Worm (Caenorhabditis elegans) whole organism, midembryonic: ENCODE measurements around the gene atgp-2.

Experiments
- T22C8.4 ChIP-seq: fragments of 200-800 bp; sonication (Bioruptor generic); IDR thresholded peaks from 2 replicates; pipeline ENCODE4 v1.3.6; 2022; ENCODE audit warnings: missing genetic modification characterization, missing compliant biosample characterization
- cog-1 ChIP-seq: sonication (generic microtip); optimal IDR thresholded peaks from 2 replicates; lab custom pipeline; 2016; ENCODE audit warnings: missing genetic modification characterization, missing compliant biosample characterization
- flt-1 ChIP-seq: fragments of 200-800 bp; sonication (Bioruptor generic); IDR thresholded peaks from 2 replicates; pipeline ENCODE4 v1.3.6; 2022; ENCODE audit warnings: missing genetic modification characterization, missing compliant biosample characterization
- klf-2 ChIP-seq: fragments of 200-800 bp; sonication (Bioruptor generic); conservative IDR thresholded peaks from 2 replicates; pipeline ENCODE4 v1.3.6; 2022; ENCODE audit warnings: missing genetic modification reagents, missing genetic modification characterization, missing compliant biosample characterization
- med-1 ChIP-seq: sonication (generic microtip); optimal IDR thresholded peaks from 2 replicates; lab custom pipeline; 2017; ENCODE audit warnings: missing genetic modification characterization, mild to moderate bottlenecking, missing compliant biosample characterization, antibody characterized with exemption, missing genetic modification reagents; ENCODE audit not compliant: insufficient read depth
- ref-1 ChIP-seq: fragments of 200-800 bp; sonication (Bioruptor generic); conservative IDR thresholded peaks from 2 replicates; pipeline ENCODE4 v1.3.6; 2022; ENCODE audit warnings: missing genetic modification reagents, missing genetic modification characterization, missing compliant biosample characterization
- tab-1 ChIP-seq: fragments of 200-800 bp; sonication (Bioruptor generic); IDR thresholded peaks from 2 replicates; pipeline ENCODE4 v1.3.6; 2022; ENCODE audit warnings: missing genetic modification characterization, missing compliant biosample characterization
- ztf-23 ChIP-seq: fragments of 200-800 bp; sonication (Bioruptor generic); IDR thresholded peaks from 2 replicates; pipeline ENCODE4 v1.3.6; 2022; ENCODE audit warnings: missing genetic modification reagents, missing genetic modification characterization, missing compliant biosample characterization
- ztf-29 ChIP-seq: fragments of 200-800 bp; sonication (Bioruptor generic); IDR thresholded peaks from 2 replicates; pipeline ENCODE4 v1.3.6; 2022; ENCODE audit warnings: missing genetic modification reagents, missing genetic modification characterization, missing compliant biosample characterization

atgp-2 gene

DNA sequence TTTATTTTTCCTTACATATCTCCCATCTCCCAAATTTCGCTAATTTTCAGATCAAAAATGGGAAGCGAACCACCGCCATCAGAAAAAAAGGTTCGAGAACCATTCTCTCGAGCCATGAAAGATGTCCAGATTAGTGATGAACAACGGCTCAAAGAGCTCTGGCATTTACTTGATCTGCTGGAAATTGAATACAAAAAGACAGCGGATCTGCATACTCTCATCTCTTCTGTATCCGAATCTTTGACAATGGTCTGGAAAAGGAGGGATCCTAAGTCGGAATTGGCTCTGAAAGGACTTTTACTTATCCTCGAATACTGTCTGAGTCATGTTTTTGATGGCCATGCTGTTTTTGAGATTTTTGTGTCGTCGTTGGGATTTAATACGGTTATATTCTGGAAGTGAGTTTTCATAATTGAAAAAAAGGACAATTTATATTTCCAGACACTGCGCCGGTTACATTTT lies 43.0 kb downstream of the atgp-2 start, which contains the start of gene tps-2:
tps-2 (plus strand) TSS at position 51 of the 462 bp plus-strand sequence.
- TF ChIP-seq T22C8.4 (GFP tag; lab: Robert Waterston, UW) (no peak), ref-1 (GFP tag; lab: Robert Waterston, UW) (no peak), ztf-23 (no peak), flt-1 (GFP tag; lab: Robert Waterston, UW) (no peak), tab-1 (GFP tag; lab: Robert Waterston, UW) (no peak), ztf-29 (no peak), med-1 (no peak), klf-2 (GFP tag; lab: Robert Waterston, UW) (no peak), cog-1 (tag; lab: Kevin White, UChicago) (no peak)

DNA sequence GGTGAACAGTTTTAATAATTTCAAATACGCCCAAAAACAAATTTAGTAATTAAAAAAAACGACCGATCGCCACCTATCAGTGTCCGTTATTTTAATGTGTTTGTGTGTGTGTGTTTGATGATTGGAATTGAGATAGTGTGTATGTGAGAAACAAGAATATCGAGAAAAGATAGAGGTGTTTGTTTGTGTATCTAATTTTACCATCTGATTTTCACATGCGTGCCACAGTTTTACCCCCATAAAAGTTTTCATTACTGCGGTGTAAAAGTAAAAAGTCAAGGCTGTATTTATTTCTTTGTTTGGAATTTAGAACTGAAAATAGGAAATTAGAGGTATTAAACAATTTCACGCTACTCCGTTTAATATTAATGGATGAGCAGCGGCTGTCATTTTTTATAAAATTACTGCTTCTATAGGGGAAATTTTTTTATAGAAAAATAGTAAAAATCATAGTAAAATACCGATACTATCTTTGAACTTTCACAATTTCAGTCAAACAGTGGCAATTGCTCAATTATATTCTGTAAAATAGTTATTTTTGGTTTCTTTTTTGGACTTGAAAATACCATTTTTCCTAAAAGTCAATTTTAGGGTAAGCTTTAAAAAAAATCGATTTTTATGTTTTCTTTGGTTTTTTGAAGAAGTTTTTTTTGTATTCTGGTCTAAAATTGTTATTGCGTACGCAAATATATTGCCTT lies 43.8 kb downstream of the atgp-2 start:
- TF ChIP-seq ztf-23 (no peak), ztf-29 (no peak), tab-1 (GFP tag; lab: Robert Waterston, UW) (no peak), ref-1 (GFP tag; lab: Robert Waterston, UW) (no peak), med-1 (no peak), flt-1 (GFP tag; lab: Robert Waterston, UW) (no peak), T22C8.4 (GFP tag; lab: Robert Waterston, UW) (no peak), cog-1 (tag; lab: Kevin White, UChicago) (no peak)

DNA sequence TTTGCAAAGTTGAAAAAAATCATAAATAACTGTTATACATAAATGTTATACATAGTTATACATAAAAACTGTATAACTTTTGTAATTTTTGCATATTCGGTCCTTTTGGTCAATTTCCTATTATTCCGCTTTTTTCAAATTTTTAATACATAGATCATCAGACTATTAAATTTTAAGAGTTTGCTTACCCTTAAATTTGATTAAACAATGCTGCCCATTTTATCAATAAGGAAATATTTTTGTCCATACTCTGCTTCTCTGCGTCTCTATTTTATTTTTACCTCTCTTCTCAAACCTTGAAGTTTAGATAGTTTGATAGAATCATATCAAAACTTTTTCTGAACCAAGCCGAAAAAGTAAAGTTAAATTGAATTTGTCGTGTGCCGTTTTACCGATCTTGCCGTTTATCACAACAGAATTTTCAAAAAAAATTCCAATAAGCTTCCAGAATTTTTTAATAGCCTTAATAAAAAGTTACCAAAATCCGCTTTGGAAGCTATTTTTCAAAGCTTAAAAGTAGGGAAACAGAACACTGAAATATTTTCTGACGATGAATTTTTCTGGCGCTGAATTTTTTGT lies 44.5 kb downstream of the atgp-2 start:
- no peak for TF ChIP-seq ref-1 (GFP tag; lab: Robert Waterston, UW)
- no peak for TF ChIP-seq tab-1 (GFP tag; lab: Robert Waterston, UW)
- TF ChIP-seq T22C8.4 (GFP tag; lab: Robert Waterston, UW) = no peak
- no peak for TF ChIP-seq ztf-23
- no peak for TF ChIP-seq ztf-29
- no peak for TF ChIP-seq cog-1 (tag; lab: Kevin White, UChicago)
- TF ChIP-seq klf-2 (GFP tag; lab: Robert Waterston, UW) = no peak
- no peak for TF ChIP-seq flt-1 (GFP tag; lab: Robert Waterston, UW)
- TF ChIP-seq med-1 = no peak

DNA sequence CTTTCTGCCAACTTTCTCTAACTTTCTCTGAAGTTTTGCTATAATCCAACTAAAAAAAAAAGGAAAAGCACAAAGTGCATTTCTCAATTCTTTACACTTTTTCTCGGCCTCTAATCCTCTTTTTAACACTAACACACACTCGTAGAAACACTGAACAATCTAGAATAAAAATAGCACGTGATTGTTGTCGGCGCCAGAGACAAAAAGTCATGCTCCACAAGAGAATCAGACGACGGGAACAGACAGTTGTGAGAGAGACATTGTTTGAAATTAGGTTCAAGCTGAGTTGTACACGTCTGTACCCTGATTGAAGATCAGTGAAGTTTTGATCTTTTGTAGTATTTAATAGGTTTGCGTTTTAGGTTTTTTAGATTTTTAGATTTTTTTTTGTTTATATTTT lies 45.5 kb downstream of the atgp-2 start:
- TF ChIP-seq tab-1 (GFP tag; lab: Robert Waterston, UW) = no peak
- TF ChIP-seq cog-1 (tag; lab: Kevin White, UChicago) = no peak
- no peak for TF ChIP-seq ref-1 (GFP tag; lab: Robert Waterston, UW)

DNA sequence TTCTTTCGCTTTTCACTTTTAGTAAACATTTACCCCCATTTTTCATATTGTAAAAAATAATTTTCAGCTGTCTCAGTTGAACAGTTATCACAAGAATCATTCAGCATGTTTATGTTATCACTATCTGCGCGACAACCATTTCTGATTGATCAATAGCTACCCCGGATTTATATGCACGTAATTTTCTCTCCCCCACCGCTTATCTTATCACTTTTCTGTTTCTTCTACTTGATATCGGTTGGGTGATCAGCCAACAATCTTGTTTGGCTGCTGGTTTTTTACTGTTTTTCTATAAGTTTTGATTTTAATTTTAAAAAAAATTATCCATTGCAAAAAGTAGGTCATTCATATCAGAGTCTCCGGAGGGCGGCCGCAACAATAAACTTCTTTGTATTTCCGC lies 46.1 kb downstream of the atgp-2 start:
- TF ChIP-seq cog-1 (tag; lab: Kevin White, UChicago) (no peak), T22C8.4 (GFP tag; lab: Robert Waterston, UW) (no peak), tab-1 (GFP tag; lab: Robert Waterston, UW) (no peak), ref-1 (GFP tag; lab: Robert Waterston, UW) (no peak), ztf-29 (no peak), med-1 (no peak), flt-1 (GFP tag; lab: Robert Waterston, UW) (no peak)

DNA sequence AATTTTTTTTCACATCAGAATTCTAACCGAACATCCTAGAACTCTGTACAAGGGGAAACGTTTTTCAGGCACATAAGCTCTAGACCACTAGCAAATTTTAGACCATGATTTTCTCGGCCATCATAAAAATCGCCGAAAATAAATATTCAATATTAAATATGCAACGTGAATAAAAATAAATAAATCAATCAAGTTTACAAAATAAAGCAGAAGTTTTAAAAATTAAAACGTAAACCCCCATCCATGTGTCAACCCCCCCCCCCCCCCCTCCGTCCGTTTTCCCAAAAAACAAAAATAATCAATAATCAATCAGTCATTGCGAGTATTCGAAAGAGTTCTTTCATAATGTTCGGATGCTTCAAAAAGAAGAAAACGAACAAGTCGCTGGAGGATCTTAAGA lies 50.6 kb downstream of the atgp-2 start, which contains the start of gene catp-4:
catp-4 (plus strand) TSS at position 301 of the 400 bp plus-strand sequence.
- no peak for TF ChIP-seq ref-1 (GFP tag; lab: Robert Waterston, UW)

DNA sequence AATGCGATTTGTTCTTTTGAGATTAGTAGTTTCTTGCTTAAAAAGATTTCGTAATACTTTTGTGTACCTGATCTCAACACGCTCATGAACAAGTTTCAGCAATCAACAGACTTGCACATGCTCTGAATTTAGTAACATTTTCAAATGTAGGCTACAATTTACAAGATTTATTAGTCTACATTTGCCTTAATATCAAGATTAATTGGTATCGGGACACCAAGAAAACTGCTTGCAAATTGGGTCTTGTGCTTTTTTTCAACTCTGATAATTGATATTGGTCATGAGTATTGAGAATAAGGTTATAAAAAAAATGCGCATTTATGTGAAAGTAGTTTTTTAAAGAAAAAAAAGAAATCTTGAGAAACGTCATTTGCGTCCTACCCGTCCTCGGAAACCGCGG lies 51.3 kb downstream of the atgp-2 start:
- TF ChIP-seq ztf-23 (no peak), tab-1 (GFP tag; lab: Robert Waterston, UW) (no peak), cog-1 (tag; lab: Kevin White, UChicago) (no peak), flt-1 (GFP tag; lab: Robert Waterston, UW) (no peak), ref-1 (GFP tag; lab: Robert Waterston, UW) (no peak), T22C8.4 (GFP tag; lab: Robert Waterston, UW) (no peak), ztf-29 (no peak), med-1 (no peak), klf-2 (GFP tag; lab: Robert Waterston, UW) (no peak)

DNA sequence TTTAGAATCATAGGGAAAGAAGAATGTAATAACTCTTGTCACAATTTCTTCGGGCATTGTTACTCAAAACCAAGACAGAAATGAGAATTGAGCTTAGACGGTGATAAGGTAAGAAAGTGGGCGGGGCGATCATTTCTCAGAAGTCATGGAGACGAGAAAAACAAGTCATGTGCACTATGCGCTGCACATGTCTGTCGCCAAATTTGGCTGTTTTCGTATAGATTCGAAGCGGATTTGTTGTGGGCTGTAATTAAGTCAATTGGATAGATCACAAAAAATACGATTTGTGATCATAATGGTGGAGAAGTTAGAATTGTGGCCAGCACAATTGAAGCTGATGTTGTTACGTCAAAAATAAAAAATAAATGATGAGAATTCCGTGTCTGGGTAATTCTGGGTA lies 52.2 kb downstream of the atgp-2 start, which contains the start of gene C01G12.7:
C01G12.7 (minus strand) TSS at position 195 of the 400 bp plus-strand sequence.
- no peak for TF ChIP-seq ztf-29
- TF ChIP-seq ref-1 (GFP tag; lab: Robert Waterston, UW) = no peak
- TF ChIP-seq klf-2 (GFP tag; lab: Robert Waterston, UW) = no peak
